Fruit fly (Drosophila melanogaster): ENCODE data around the gene snf.

snf gene

DNA sequence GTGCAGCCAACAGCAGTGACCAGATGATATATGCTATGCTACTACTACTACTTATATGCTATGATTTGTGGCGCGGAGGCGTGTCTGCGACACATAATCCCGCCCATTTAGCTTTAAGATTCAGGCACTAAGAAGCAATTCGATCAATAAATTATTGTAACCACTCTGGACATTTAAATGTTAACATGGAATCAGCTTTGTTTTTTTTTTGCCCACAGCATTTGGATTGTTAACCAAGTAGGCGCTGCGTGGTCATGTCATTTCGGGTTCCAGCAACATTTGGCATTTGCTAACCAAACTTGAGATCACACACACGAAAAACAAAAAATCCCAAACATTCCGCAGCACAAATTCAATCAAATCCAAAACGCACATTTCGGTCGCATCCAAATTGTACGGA is 3.9 kb downstream of the snf start, which contains the start of gene CG4198 (continued):
- TF ChIP-seq CG17359 (tag; optimal IDR thresholded peaks at IDR 0.05) (no peak), CG11085 (GFP tag; IDR thresholded peaks at IDR 0.05) (no peak)

DNA sequence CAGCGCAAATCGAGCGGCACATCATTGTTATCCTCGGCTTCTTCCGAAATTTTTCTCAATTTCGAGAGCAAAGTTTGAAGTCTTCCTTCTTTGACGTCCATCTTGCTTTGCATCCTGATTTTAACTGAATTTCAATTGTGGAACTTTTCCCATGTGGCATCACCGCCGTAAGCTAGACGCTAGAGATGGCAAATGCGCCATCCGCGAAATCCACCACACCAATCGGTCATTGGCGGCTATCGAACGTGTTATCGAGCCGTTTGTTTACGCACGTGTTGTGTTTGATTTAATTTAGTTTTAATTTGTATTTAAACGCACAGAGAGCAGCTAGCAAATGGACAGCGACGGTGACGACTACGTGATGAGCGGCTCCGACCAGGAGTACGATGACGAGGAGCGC is 8.1 kb downstream of the snf start, which contains the start of the genes CG15930 and Sas10:
Gene CG15930 (minus strand): TSS at position 126 of the 400 bp plus-strand sequence.
Gene Sas10 (plus strand): TSS at position 240 of the 400 bp plus-strand sequence.
- TF ChIP-seq chinmo (GFP tag; IDR thresholded peaks at IDR 0.05; ENCODE audit: partially characterized antibody) (0 out of 4 replicates have a peak, but pooled peaks have one; percentile 48), nerfin-1 (tag; optimal IDR thresholded peaks at IDR 0.05) (no peak), Side (GFP tag; optimal IDR thresholded peaks at IDR 0.05) (no peak), CG15479 (GFP tag; optimal IDR thresholded peaks at IDR 0.05) (no peak), CG11504 (tag; optimal IDR thresholded peaks at IDR 0.05) (no peak), CG6765 (GFP tag; optimal IDR thresholded peaks at IDR 0.05) (no peak), CG17829 (tag; optimal IDR thresholded peaks at IDR 0.05) (no peak), CG8765 (GFP tag; IDR thresholded peaks at IDR 0.05) (no peak), CG10543 (GFP tag; optimal IDR thresholded peaks at IDR 0.05) (no peak), Oli (tag; optimal IDR thresholded peaks at IDR 0.05) (no peak), klu (GFP tag; IDR thresholded peaks at IDR 0.05) (no peak), CG12104 (GFP tag; optimal IDR thresholded peaks at IDR 0.05) (no peak), croc (GFP tag; conservative IDR thresholded peaks at IDR 0.05) (no peak), psq (GFP tag; optimal IDR thresholded peaks at IDR 0.05) (no peak), z (GFP tag; IDR thresholded peaks at IDR 0.05) (no peak), gcm2 (GFP tag; optimal IDR thresholded peaks at IDR 0.05) (no peak), tup (GFP tag; optimal IDR thresholded peaks at IDR 0.05) (no peak), dpn (GFP tag; optimal IDR thresholded peaks at IDR 0.05) (no peak), CG12071 (GFP tag; optimal IDR thresholded peaks at IDR 0.05) (no peak), eve (GFP tag; optimal IDR thresholded peaks at IDR 0.05) (no peak), CG14441 (GFP tag; IDR thresholded peaks at IDR 0.05) (no peak), otp (GFP tag; IDR thresholded peaks at IDR 0.05) (no peak), CG11696 (GFP tag; IDR thresholded peaks at IDR 0.05) (no peak), CG16813 (GFP tag; IDR thresholded peaks at IDR 0.05; ENCODE audit: partially characterized antibody) (peak; percentile 16; the same call in 1 of the 3 replicates), inv (GFP tag; IDR thresholded peaks at IDR 0.05; ENCODE audit: partially characterized antibody) (peak; percentile 20; the same call in 1 of the 2 replicates), CG15514 (GFP tag; optimal IDR thresholded peaks at IDR 0.05) (peak; percentile 53), CG9215 (GFP tag; IDR thresholded peaks at IDR 0.05) (no peak), Taf1 (GFP tag; IDR thresholded peaks at IDR 0.05) (no peak), CG4282 (GFP tag; optimal IDR thresholded peaks at IDR 0.05) (no peak), ranshi (GFP tag; IDR thresholded peaks at IDR 0.05) (no peak), stc (GFP tag; IDR thresholded peaks at IDR 0.05) (no peak), CG34376 (GFP tag; optimal IDR thresholded peaks at IDR 0.05) (no peak), CG18764 (GFP tag; optimal IDR thresholded peaks at IDR 0.05) (no peak), fd64A (GFP tag; optimal IDR thresholded peaks at IDR 0.05) (no peak), H2.0 (GFP tag; IDR thresholded peaks at IDR 0.05) (no peak), CG3163 (GFP tag; optimal IDR thresholded peaks at IDR 0.05) (no peak), danr (GFP tag; IDR thresholded peaks at IDR 0.05) (no peak), Myb (GFP tag; optimal IDR thresholded peaks at IDR 0.05) (peak; percentile 67), CoRest (tag; optimal IDR thresholded peaks at IDR 0.05) (peak; percentile 20), CG8944 (GFP tag; optimal IDR thresholded peaks at IDR 0.05) (no peak), toy (GFP tag; IDR thresholded peaks at IDR 0.05) (no peak), Gug (GFP tag; IDR thresholded peaks at IDR 0.05) (no peak), Hmx (GFP tag; optimal IDR thresholded peaks at IDR 0.05) (no peak), CG13287 (GFP tag; IDR thresholded peaks at IDR 0.05; ENCODE audit: partially characterized antibody) (peak; percentile 56; the same call in 1 of the 2 replicates), HLH54F (GFP tag; optimal IDR thresholded peaks at IDR 0.05) (no peak), CG16779 (GFP tag; IDR thresholded peaks at IDR 0.05) (no peak), C15 (GFP tag; IDR thresholded peaks at IDR 0.05) (no peak), CG6683 (GFP tag; optimal IDR thresholded peaks at IDR 0.05) (no peak)

Data from whole organism, embryonic.